Fruit fly (Drosophila melanogaster): ENCODE results near the gene shps.
A peak's percentile ranks its signal among the peaks of the same experiment; 100 is the strongest.

The shps gene

DNA sequence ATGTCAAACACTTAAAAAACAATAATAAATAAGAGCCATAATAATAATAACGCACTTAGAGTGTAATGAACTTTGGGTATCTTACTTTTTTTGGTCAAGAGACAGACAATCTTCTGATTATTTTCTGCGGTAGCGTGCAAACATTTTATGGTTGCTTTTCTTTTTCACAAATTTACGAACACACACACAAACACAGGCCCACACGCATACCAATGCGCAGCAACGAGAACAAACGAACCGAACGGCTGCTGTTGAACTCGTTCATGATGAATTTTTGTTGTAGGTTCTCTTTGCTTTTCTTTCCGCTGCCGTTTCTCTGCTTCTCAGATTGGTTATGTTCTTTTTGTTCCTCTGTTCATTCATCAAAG, 45.2 kb upstream of the shps start:
- no peak for TF ChIP-seq rn (GFP tag; IDR thresholded peaks at IDR 0.05)
- peak; percentile 80 for TF ChIP-seq EcR (GFP tag; optimal IDR thresholded peaks at IDR 0.05)
- 0 out of 2 replicates have a peak, but pooled peaks have one; percentile 7 for TF ChIP-seq CG12605 (GFP tag; IDR thresholded peaks at IDR 0.05)

DNA sequence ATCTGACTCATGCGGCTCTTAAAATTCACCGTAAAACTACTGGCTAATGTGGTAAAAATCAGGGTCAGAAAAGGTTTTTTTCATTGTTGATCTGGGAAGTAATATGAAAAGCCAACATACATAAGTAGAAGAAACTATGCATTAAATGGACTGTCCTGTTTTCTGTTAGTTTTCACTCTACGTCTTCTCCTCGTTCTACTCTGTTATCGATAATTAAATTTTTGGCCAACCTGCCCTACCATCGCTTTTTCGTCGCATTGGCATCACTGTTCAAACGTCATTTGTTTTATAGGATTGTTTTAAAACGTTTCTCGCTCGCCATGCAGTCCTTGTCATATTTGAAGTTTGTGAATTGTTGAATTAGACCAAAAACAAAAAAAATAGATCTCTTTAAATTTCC, 44.7 kb upstream of the shps start:
- TF ChIP-seq CG8159 (tag; optimal IDR thresholded peaks at IDR 0.05) (no peak), Ets98B (GFP tag; IDR thresholded peaks at IDR 0.05) (no peak), CG15710 (tag; optimal IDR thresholded peaks at IDR 0.05) (no peak), EcR (GFP tag; optimal IDR thresholded peaks at IDR 0.05) (no peak), CG4496 (GFP tag; IDR thresholded peaks at IDR 0.05) (no peak), CG13204 (GFP tag; optimal IDR thresholded peaks at IDR 0.05) (no peak), D1 (tag; optimal IDR thresholded peaks at IDR 0.05) (no peak), Snoo (tag; optimal IDR thresholded peaks at IDR 0.05) (no peak), gl (tag; optimal IDR thresholded peaks at IDR 0.05) (no peak), CG9948 (tag; optimal IDR thresholded peaks at IDR 0.05) (no peak), CG12605 (GFP tag; IDR thresholded peaks at IDR 0.05) (no peak), CG34367 (tag; optimal IDR thresholded peaks at IDR 0.05) (no peak), CG10348 (GFP tag; IDR thresholded peaks at IDR 0.05) (no peak), rn (GFP tag; IDR thresholded peaks at IDR 0.05) (no peak), CG8301 (tag; optimal IDR thresholded peaks at IDR 0.05) (no peak), Pif1B (GFP tag; optimal IDR thresholded peaks at IDR 0.05) (no peak), Pif1A (GFP tag; optimal IDR thresholded peaks at IDR 0.05) (no peak), fd96Ca (GFP tag; IDR thresholded peaks at IDR 0.05) (no peak)

DNA sequence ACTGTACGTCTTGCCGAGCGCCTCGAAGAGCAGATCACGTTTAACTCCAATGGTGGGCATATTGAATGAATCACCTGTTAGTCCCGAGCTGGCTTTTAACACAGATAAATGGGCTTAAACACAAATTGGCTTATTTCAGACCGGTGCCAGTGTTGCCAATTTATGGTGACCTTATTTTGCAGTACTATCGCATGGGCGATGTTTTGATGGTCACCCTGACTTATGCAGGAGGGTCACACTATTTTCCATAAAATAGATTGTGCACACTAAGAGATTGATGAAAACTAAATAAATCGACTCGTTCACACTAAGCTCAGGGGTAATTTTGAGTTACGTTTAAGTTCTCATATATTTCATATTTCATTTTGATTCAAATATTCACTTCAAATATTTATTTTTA, 26.9 kb upstream of the shps start, which contains the start of gene beta-PheRS:
beta-PheRS (minus strand) TSS at position 186 of the 400 bp plus-strand sequence.
- no peak for TF ChIP-seq rn (GFP tag; IDR thresholded peaks at IDR 0.05)
- peak; percentile 11; the same call in 1 of the 3 replicates for TF ChIP-seq fd96Ca (GFP tag; IDR thresholded peaks at IDR 0.05)

DNA sequence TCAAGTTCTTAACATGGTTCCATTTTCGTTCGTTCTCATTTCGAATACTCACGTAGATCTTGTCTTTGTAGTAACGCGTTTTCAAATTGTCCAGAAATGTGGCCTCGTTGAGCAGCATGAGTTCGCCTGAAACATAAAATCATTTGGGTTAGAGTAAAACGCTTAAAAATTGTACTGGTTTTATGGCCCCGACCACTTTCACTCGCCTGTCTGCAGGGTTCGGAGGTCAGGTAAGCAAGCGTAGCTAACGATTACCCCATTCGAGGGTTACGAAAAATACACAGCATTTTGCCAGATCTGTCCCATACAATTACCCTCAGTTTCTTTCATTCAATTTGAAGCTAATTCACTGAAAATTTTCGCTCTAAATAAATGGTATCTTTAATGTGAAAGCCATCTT, 21.0 kb upstream of the shps start:
- TF ChIP-seq rn (GFP tag; IDR thresholded peaks at IDR 0.05) (no peak), CG12605 (GFP tag; IDR thresholded peaks at IDR 0.05) (no peak), CG32121 (GFP tag; IDR thresholded peaks at IDR 0.05) (no peak), D1 (tag; optimal IDR thresholded peaks at IDR 0.05) (no peak), EcR (GFP tag; optimal IDR thresholded peaks at IDR 0.05) (no peak), Ets98B (GFP tag; IDR thresholded peaks at IDR 0.05) (no peak), Pif1B (GFP tag; optimal IDR thresholded peaks at IDR 0.05) (no peak), gl (tag; optimal IDR thresholded peaks at IDR 0.05) (no peak), CG34367 (tag; optimal IDR thresholded peaks at IDR 0.05) (no peak), CG17806 (tag; optimal IDR thresholded peaks at IDR 0.05) (no peak), fd96Ca (GFP tag; IDR thresholded peaks at IDR 0.05) (no peak), Snoo (tag; optimal IDR thresholded peaks at IDR 0.05) (no peak), Pif1A (GFP tag; optimal IDR thresholded peaks at IDR 0.05) (no peak), CG10348 (GFP tag; IDR thresholded peaks at IDR 0.05) (no peak), CG15710 (tag; optimal IDR thresholded peaks at IDR 0.05) (no peak)

DNA sequence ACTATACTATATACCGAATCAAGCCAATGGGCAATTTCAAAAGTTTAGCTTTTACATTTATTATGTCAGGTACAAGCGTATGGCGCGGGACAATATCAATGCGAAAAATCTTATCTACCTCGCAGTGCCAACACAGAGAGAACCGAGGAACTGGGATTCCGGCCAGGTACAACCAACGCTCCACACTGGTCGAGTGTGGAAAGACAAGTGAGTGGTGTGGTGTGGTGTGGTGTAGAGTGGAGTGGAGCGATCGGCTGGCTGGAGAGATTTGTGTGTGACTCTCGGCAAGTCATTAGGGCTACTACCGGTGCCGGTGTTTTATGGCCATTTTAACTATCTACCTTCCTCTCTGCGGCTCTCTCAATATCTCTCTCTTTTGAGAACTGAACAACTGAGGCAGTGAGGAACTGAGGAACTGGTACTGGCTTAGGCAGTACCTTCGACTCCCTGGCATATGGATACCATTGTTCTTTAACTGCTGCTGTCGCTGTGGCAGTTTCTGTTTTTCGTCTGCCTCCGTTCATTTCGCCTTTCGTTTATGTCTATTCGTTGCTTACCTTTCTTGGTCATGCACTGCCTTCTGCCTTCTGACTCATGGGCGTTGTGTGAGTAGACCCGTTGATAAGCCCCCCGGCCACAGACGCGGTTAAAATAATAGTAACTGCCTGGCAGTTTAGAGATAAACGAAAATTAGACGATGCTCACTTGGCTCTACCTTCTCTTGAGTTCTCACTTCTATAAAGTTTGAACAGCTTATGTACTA, 19.9 kb upstream of the shps start:
- TF ChIP-seq CG10348 (GFP tag; IDR thresholded peaks at IDR 0.05) (peak; percentile 71), CG17806 (tag; optimal IDR thresholded peaks at IDR 0.05) (peak; percentile 96), CG13204 (GFP tag; optimal IDR thresholded peaks at IDR 0.05) (peak; percentile 92), CG8301 (tag; optimal IDR thresholded peaks at IDR 0.05) (peak; percentile 89), CG8159 (tag; optimal IDR thresholded peaks at IDR 0.05) (peak; percentile 97), D1 (tag; optimal IDR thresholded peaks at IDR 0.05) (no peak), rn (GFP tag; IDR thresholded peaks at IDR 0.05) (peak; percentile 63; the same call in 1 of the 2 replicates), fd96Ca (GFP tag; IDR thresholded peaks at IDR 0.05) (peak; percentile 94), Pif1B (GFP tag; optimal IDR thresholded peaks at IDR 0.05) (peak; percentile 93), Ets98B (GFP tag; IDR thresholded peaks at IDR 0.05) (peak; percentile 88), CG15710 (tag; optimal IDR thresholded peaks at IDR 0.05) (peak; percentile 98), Pif1A (GFP tag; optimal IDR thresholded peaks at IDR 0.05) (peak; percentile 95), gl (tag; optimal IDR thresholded peaks at IDR 0.05) (peak; percentile 96), CG34367 (tag; optimal IDR thresholded peaks at IDR 0.05) (peak; percentile 97), CG9948 (tag; optimal IDR thresholded peaks at IDR 0.05) (peak; percentile 96), CG32121 (GFP tag; IDR thresholded peaks at IDR 0.05) (peak; percentile 80), CG14655 (GFP tag; optimal IDR thresholded peaks at IDR 0.05) (no peak), Snoo (tag; optimal IDR thresholded peaks at IDR 0.05) (peak; percentile 93), CG4496 (GFP tag; IDR thresholded peaks at IDR 0.05) (peak; percentile 96), EcR (GFP tag; optimal IDR thresholded peaks at IDR 0.05) (peak; percentile 75), CG12605 (GFP tag; IDR thresholded peaks at IDR 0.05) (peak; percentile 88)

DNA sequence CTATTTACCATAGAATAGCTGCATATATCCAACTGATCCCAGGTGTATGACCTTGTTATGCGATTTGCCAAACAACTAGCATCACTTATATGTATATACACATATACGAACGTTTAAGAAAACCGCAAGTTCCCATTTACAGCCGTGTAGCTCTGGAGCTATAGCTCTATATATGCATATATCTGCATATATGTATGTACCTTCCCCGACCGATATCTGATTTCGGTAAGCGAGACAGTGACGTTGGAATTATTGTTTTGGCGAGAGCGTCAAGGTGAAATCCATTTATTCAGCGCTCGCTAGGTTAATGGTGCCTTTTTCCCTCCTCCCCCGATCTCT, 19.4 kb upstream of the shps start:
- no peak for TF ChIP-seq CG9948 (tag; optimal IDR thresholded peaks at IDR 0.05)
- TF ChIP-seq CG34367 (tag; optimal IDR thresholded peaks at IDR 0.05) = no peak
- no peak for TF ChIP-seq CG14655 (GFP tag; optimal IDR thresholded peaks at IDR 0.05)
- TF ChIP-seq CG4496 (GFP tag; IDR thresholded peaks at IDR 0.05) = no peak
- no peak for TF ChIP-seq D1 (tag; optimal IDR thresholded peaks at IDR 0.05)
- TF ChIP-seq Pif1B (GFP tag; optimal IDR thresholded peaks at IDR 0.05) = no peak
- TF ChIP-seq CG17806 (tag; optimal IDR thresholded peaks at IDR 0.05) = no peak
- TF ChIP-seq gl (tag; optimal IDR thresholded peaks at IDR 0.05) = no peak
- TF ChIP-seq CG8159 (tag; optimal IDR thresholded peaks at IDR 0.05) = no peak
- no peak for TF ChIP-seq Ets98B (GFP tag; IDR thresholded peaks at IDR 0.05)
- no peak for TF ChIP-seq CG15710 (tag; optimal IDR thresholded peaks at IDR 0.05)
- TF ChIP-seq fd96Ca (GFP tag; IDR thresholded peaks at IDR 0.05) = no peak
- TF ChIP-seq CG13204 (GFP tag; optimal IDR thresholded peaks at IDR 0.05) = no peak
- no peak for TF ChIP-seq CG10348 (GFP tag; IDR thresholded peaks at IDR 0.05)
- TF ChIP-seq Snoo (tag; optimal IDR thresholded peaks at IDR 0.05) = no peak
- no peak for TF ChIP-seq Pif1A (GFP tag; optimal IDR thresholded peaks at IDR 0.05)
- TF ChIP-seq EcR (GFP tag; optimal IDR thresholded peaks at IDR 0.05) = no peak
- TF ChIP-seq rn (GFP tag; IDR thresholded peaks at IDR 0.05) = no peak
- TF ChIP-seq CG32121 (GFP tag; IDR thresholded peaks at IDR 0.05) = no peak
